Worm (Caenorhabditis elegans) whole organism, late embryonic: Measurements from ENCODE around the gene asna-1.

ENCODE experiments used
- ceh-14 ChIP-seq: sonication (generic microtip); optimal IDR thresholded peaks from 2 replicates; lab custom pipeline; 2016; ENCODE audit warnings: missing genotype, missing genetic modification characterization, missing compliant biosample characterization
- elt-2 ChIP-seq: sonication (generic microtip); optimal IDR thresholded peaks from 2 replicates; lab custom pipeline; 2016; ENCODE audit warnings: missing genetic modification reagents, missing genetic modification characterization, missing compliant biosample characterization
- fkh-10 ChIP-seq: fragments of 150-350 bp; optimal IDR thresholded peaks from 2 replicates; lab custom pipeline; 2014; ENCODE audit warnings: missing biosample characterization, missing genetic modification reagents, missing genetic modification characterization
- madf-2 ChIP-seq: sonication (generic microtip); optimal IDR thresholded peaks from 2 replicates; lab custom pipeline; 2017; ENCODE audit warnings: missing genetic modification characterization, missing compliant biosample characterization
- pha-4 ChIP-seq: fragments of 150-350 bp; optimal IDR thresholded peaks from 2 replicates; lab custom pipeline; 2018; ENCODE audit warnings: missing biosample characterization, missing genetic modification reagents, missing genetic modification characterization
- sdc-2 ChIP-seq: sonication (generic microtip); optimal IDR thresholded peaks from 2 replicates; lab custom pipeline; 2016; ENCODE audit warnings: missing genotype, missing genetic modification characterization, missing compliant biosample characterization

- TF ChIP-seq sdc-2: no peak
- TF ChIP-seq ceh-14 (tag; lab: Kevin White, UChicago): no peak
- no peak for TF ChIP-seq madf-2
- TF ChIP-seq elt-2 (tag; lab: Kevin White, UChicago): no peak
- no peak for TF ChIP-seq pha-4 (tag; lab: Kevin White, UChicago)
- TF ChIP-seq fkh-10 (GFP tag; lab: Kevin White, UChicago): no peak
Observed at ce11 chrIII:8899767-8900166, 4.9 kb downstream of the asna-1 start.
